Worm (Caenorhabditis elegans) whole organism, L2 larva: Measurements from ENCODE around the gene H08J19.1.
A peak's percentile ranks its signal among the peaks of the same experiment; 100 is the strongest.

Source experiments
- C34F6.9 ChIP-seq: fragments of 150-350 bp; optimal IDR thresholded peaks from 2 replicates; lab custom pipeline; 2014; ENCODE audit warnings: missing biosample characterization, missing genetic modification characterization
- F13H6.1 ChIP-seq: sonication (generic microtip); optimal IDR thresholded peaks from 2 replicates; lab custom pipeline; 2016; ENCODE audit warnings: missing genetic modification characterization, missing compliant biosample characterization
- R02D3.7 ChIP-seq: fragments of 150-350 bp; optimal IDR thresholded peaks from 2 replicates; lab custom pipeline; 2014; ENCODE audit warnings: missing biosample characterization, missing genetic modification characterization
- Y55F3AM.14 ChIP-seq: fragments of 200-800 bp; sonication (Bioruptor generic); optimal IDR thresholded peaks from 2 replicates; lab custom pipeline; 2018; ENCODE audit warnings: mild to moderate bottlenecking, missing genetic modification characterization, missing compliant biosample characterization
- ZK546.5 ChIP-seq: sonication (generic microtip); optimal IDR thresholded peaks from 2 replicates; lab custom pipeline; 2017; ENCODE audit warnings: missing biosample characterization, missing genetic modification characterization
- alr-1 ChIP-seq: fragments of 150-350 bp; optimal IDR thresholded peaks from 2 replicates; lab custom pipeline; 2014; ENCODE audit warnings: missing biosample characterization, missing genetic modification characterization
- aly-2 ChIP-seq: fragments of 150-350 bp; optimal IDR thresholded peaks from 2 replicates; lab custom pipeline; 2014; ENCODE audit warnings: missing biosample characterization, missing genetic modification characterization
- ama-1 ChIP-seq: fragments of 150-350 bp; optimal IDR thresholded peaks from 2 replicates; lab custom pipeline; 2018; ENCODE audit warnings: inconsistent platforms
- blmp-1 ChIP-seq: sonication (generic microtip); optimal IDR thresholded peaks from 2 replicates; lab custom pipeline; 2017; ENCODE audit warnings: missing genetic modification characterization, mild to moderate bottlenecking, missing compliant biosample characterization, antibody characterized with exemption, moderate library complexity; ENCODE audit not compliant: insufficient read depth
- ceh-16 ChIP-seq: fragments of 150-350 bp; optimal IDR thresholded peaks from 2 replicates; lab custom pipeline; 2014; ENCODE audit warnings: missing biosample characterization, missing genetic modification characterization
- ceh-82 ChIP-seq: fragments of 150-350 bp; optimal IDR thresholded peaks from 2 replicates; lab custom pipeline; 2014; ENCODE audit warnings: missing biosample characterization, missing genetic modification characterization
- crh-2 ChIP-seq: sonication (generic microtip); optimal IDR thresholded peaks from 2 replicates; lab custom pipeline; 2017; ENCODE audit warnings: missing biosample characterization, missing genetic modification characterization
- dmd-4 ChIP-seq: sonication (generic microtip); optimal IDR thresholded peaks from 2 replicates; lab custom pipeline; 2017; ENCODE audit warnings: missing biosample characterization, missing genetic modification characterization
- egl-27 ChIP-seq: sonication (generic microtip); optimal IDR thresholded peaks from 3 replicates; lab custom pipeline; 2017; ENCODE audit warnings: missing biosample characterization, missing genetic modification reagents, missing genetic modification characterization
- elt-1 ChIP-seq: fragments of 150-350 bp; optimal IDR thresholded peaks from 2 replicates; lab custom pipeline; 2014; ENCODE audit warnings: missing biosample characterization, missing genetic modification characterization
- elt-3 ChIP-seq: sonication (generic microtip); optimal IDR thresholded peaks from 2 replicates; lab custom pipeline; 2017; ENCODE audit warnings: missing biosample characterization, missing genetic modification characterization
- fos-1 ChIP-seq: fragments of 150-350 bp; optimal IDR thresholded peaks from 2 replicates; lab custom pipeline; 2014; ENCODE audit warnings: missing biosample characterization, missing genetic modification characterization
- gmeb-1 ChIP-seq: fragments of 150-350 bp; optimal IDR thresholded peaks from 2 replicates; lab custom pipeline; 2014; ENCODE audit warnings: missing biosample characterization, missing genetic modification characterization
- lin-11 ChIP-seq: fragments of 150-350 bp; sonication (generic microtip); optimal IDR thresholded peaks from 2 replicates; lab custom pipeline; 2014; ENCODE audit warnings: missing biosample characterization, missing genetic modification characterization, inconsistent platforms, mixed read lengths
- lin-13 ChIP-seq: fragments of 150-350 bp; optimal IDR thresholded peaks from 2 replicates; lab custom pipeline; 2014; ENCODE audit warnings: missing biosample characterization, missing genetic modification reagents, missing genetic modification characterization
- lin-39 ChIP-seq: fragments of 150-350 bp; optimal IDR thresholded peaks from 2 replicates; lab custom pipeline; 2014; ENCODE audit warnings: missing biosample characterization, missing genetic modification reagents, missing genetic modification characterization
- lsy-2 ChIP-seq, 2 experiments: fragments of 150-350 bp in 1 of 2; sonication (generic microtip) in 1 of 2; optimal IDR thresholded peaks; 2 replicates each; lab custom pipeline; 2014 to 2017; ENCODE audit warnings: missing biosample characterization in 2 of 2, missing genetic modification characterization in 2 of 2
- mab-5 ChIP-seq: fragments of 150-350 bp; optimal IDR thresholded peaks from 2 replicates; lab custom pipeline; 2014; ENCODE audit warnings: missing biosample characterization, missing genetic modification characterization
- mbf-1 ChIP-seq: sonication (generic microtip); optimal IDR thresholded peaks from 2 replicates; lab custom pipeline; 2017; ENCODE audit warnings: missing biosample characterization, missing genetic modification characterization
- mdl-1 ChIP-seq, 2 experiments: fragments of 150-350 bp in 1 of 2; sonication (generic microtip) in 1 of 2; optimal IDR thresholded peaks; 2 replicates each; lab custom pipeline; 2017; ENCODE audit warnings: missing biosample characterization in 2 of 2, missing genetic modification characterization in 2 of 2
- nhr-10 ChIP-seq: sonication (generic microtip); optimal IDR thresholded peaks from 2 replicates; lab custom pipeline; 2017; ENCODE audit warnings: missing biosample characterization, missing genetic modification characterization
- nhr-11 ChIP-seq: fragments of 150-350 bp; optimal IDR thresholded peaks from 2 replicates; lab custom pipeline; 2014; ENCODE audit warnings: missing biosample characterization, missing genetic modification characterization
- nhr-12 ChIP-seq: fragments of 150-350 bp; optimal IDR thresholded peaks from 2 replicates; lab custom pipeline; 2014; ENCODE audit warnings: missing biosample characterization, missing genetic modification characterization
- nhr-129 ChIP-seq: fragments of 150-350 bp; optimal IDR thresholded peaks from 2 replicates; lab custom pipeline; 2014; ENCODE audit warnings: missing biosample characterization, missing genetic modification characterization
- nhr-21 ChIP-seq: fragments of 150-350 bp; optimal IDR thresholded peaks from 2 replicates; lab custom pipeline; 2014; ENCODE audit warnings: missing biosample characterization, missing genetic modification characterization
- nhr-23 ChIP-seq: fragments of 150-350 bp; optimal IDR thresholded peaks from 2 replicates; lab custom pipeline; 2014; ENCODE audit warnings: missing biosample characterization, missing genetic modification reagents, missing genetic modification characterization
- nhr-237 ChIP-seq: fragments of 150-350 bp; optimal IDR thresholded peaks from 2 replicates; lab custom pipeline; 2014; ENCODE audit warnings: missing biosample characterization, missing genetic modification characterization
- nhr-25 ChIP-seq: fragments of 150-350 bp; sonication (generic microtip); optimal IDR thresholded peaks from 3 replicates; lab custom pipeline; 2014; ENCODE audit warnings: missing biosample characterization, missing genetic modification characterization
- nhr-6 ChIP-seq: fragments of 150-350 bp; optimal IDR thresholded peaks from 2 replicates; lab custom pipeline; 2014; ENCODE audit warnings: missing biosample characterization, missing genetic modification characterization
- nhr-77 ChIP-seq: fragments of 150-350 bp; optimal IDR thresholded peaks from 2 replicates; lab custom pipeline; 2014; ENCODE audit warnings: missing biosample characterization, missing genetic modification characterization
- peb-1 ChIP-seq: fragments of 150-350 bp; optimal IDR thresholded peaks from 2 replicates; lab custom pipeline; 2014; ENCODE audit warnings: missing biosample characterization, missing genetic modification characterization
- sem-4 ChIP-seq: fragments of 150-350 bp; optimal IDR thresholded peaks from 2 replicates; lab custom pipeline; 2014; ENCODE audit warnings: missing biosample characterization, missing genetic modification reagents, missing genetic modification characterization
- skn-1 ChIP-seq: sonication (generic microtip); optimal IDR thresholded peaks from 2 replicates; lab custom pipeline; 2017; ENCODE audit warnings: missing biosample characterization, missing genetic modification characterization
- sma-3 ChIP-seq: sonication (generic microtip); optimal IDR thresholded peaks from 2 replicates; lab custom pipeline; 2016; ENCODE audit warnings: missing genetic modification reagents, missing genetic modification characterization, missing compliant biosample characterization
- sma-9 ChIP-seq, 2 experiments: fragments of 150-350 bp in 1 of 2; sonication (generic microtip) in 1 of 2; optimal IDR thresholded peaks; 2 replicates each; lab custom pipeline; 2014 to 2016; ENCODE audit warnings: missing genetic modification characterization in 2 of 2, mild to moderate bottlenecking in 1 of 2, missing biosample characterization in 1 of 2, missing compliant biosample characterization in 1 of 2, missing genetic modification reagents in 1 of 2, moderate library complexity in 1 of 2
- snpc-4 ChIP-seq: fragments of 150-350 bp; optimal IDR thresholded peaks from 2 replicates; lab custom pipeline; 2014; ENCODE audit warnings: missing biosample characterization, missing genetic modification characterization
- unc-39 ChIP-seq: fragments of 150-350 bp; optimal IDR thresholded peaks from 2 replicates; lab custom pipeline; 2014; ENCODE audit warnings: missing biosample characterization, missing genetic modification characterization
- unc-55 ChIP-seq: fragments of 150-350 bp; sonication (generic microtip); optimal IDR thresholded peaks from 3 replicates; lab custom pipeline; 2014; ENCODE audit warnings: missing biosample characterization, missing genetic modification reagents, missing genetic modification characterization
- unc-62 ChIP-seq: fragments of 150-350 bp; optimal IDR thresholded peaks from 2 replicates; lab custom pipeline; 2014; ENCODE audit warnings: missing biosample characterization, missing genetic modification reagents, missing genetic modification characterization
- zag-1 ChIP-seq: fragments of 150-350 bp; optimal IDR thresholded peaks from 2 replicates; lab custom pipeline; 2014; ENCODE audit warnings: missing biosample characterization, missing genetic modification characterization
- ztf-1 ChIP-seq: fragments of 200-800 bp; sonication (Bioruptor generic); conservative IDR thresholded peaks from 2 replicates; pipeline ENCODE4 v1.3.6; 2022; ENCODE audit warnings: missing genetic modification characterization, missing compliant biosample characterization
- ztf-11 ChIP-seq: sonication (generic microtip); optimal IDR thresholded peaks from 2 replicates; lab custom pipeline; 2017; ENCODE audit warnings: missing biosample characterization, missing genetic modification characterization
- ztf-4 ChIP-seq: fragments of 150-350 bp; optimal IDR thresholded peaks from 2 replicates; lab custom pipeline; 2014; ENCODE audit warnings: missing biosample characterization, missing genetic modification characterization

Gene H08J19.1

DNA sequence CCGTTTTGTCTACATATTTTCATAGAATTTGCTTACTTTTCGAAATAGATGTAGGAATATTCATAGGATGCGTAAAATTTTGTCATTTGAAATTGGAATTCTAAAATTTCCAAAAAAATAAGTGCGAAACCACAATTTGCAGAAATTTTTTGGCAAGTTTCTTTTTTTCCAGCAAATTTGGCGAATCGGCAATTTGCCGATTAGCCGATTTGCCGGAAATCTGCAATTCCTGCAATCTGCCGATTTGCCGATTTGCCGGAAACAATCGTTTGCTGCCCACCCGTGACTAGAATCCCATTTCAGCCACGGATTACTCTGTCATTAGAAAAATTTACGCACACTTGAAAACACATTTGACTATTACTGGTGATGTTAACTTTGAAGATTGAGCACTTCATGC, 38.5 kb upstream of the H08J19.1 start:
- TF ChIP-seq R02D3.7 (tag; lab: Kevin White, UChicago) (no peak), sma-9 (GFP tag; optimal IDR thresholded peaks at IDR 0.05; lab: Kevin White, UChicago) (peak; percentile 0), sma-9 (tag; optimal IDR thresholded peaks at IDR 0.05; lab: Kevin White, UChicago) (no peak), ztf-4 (tag; lab: Kevin White, UChicago) (no peak), snpc-4 (tag; lab: Kevin White, UChicago) (no peak), alr-1 (no peak), ztf-11 (tag; lab: Kevin White, UChicago) (no peak), lin-39 (tag; lab: Kevin White, UChicago) (no peak)

- TF ChIP-seq sma-3 (GFP tag; lab: Kevin White, UChicago) (peak; percentile 34), mbf-1 (tag; lab: Kevin White, UChicago) (no peak), sem-4 (tag; lab: Kevin White, UChicago) (peak; percentile 81), nhr-23 (tag; lab: Kevin White, UChicago) (no peak), mdl-1 (tag; optimal IDR thresholded peaks at IDR 0.05; lab: Kevin White, UChicago) (peak; percentile 59 to 94), F13H6.1 (tag; lab: Kevin White, UChicago) (peak; percentile 80), lin-11 (tag; lab: Kevin White, UChicago) (peak; percentile 66), nhr-77 (tag; lab: Kevin White, UChicago) (no peak), egl-27 (tag; lab: Kevin White, UChicago) (peak; percentile 51), zag-1 (tag; lab: Kevin White, UChicago) (peak; percentile 84), elt-1 (tag; lab: Kevin White, UChicago) (no peak), peb-1 (no peak), nhr-12 (tag; lab: Kevin White, UChicago) (no peak), nhr-6 (tag; lab: Kevin White, UChicago) (no peak), nhr-25 (tag; lab: Kevin White, UChicago) (peak; percentile 52), elt-3 (tag; lab: Kevin White, UChicago) (no peak), alr-1 (no peak), lin-39 (tag; lab: Kevin White, UChicago) (no peak), blmp-1 (tag; lab: Kevin White, UChicago) (no peak), ceh-82 (peak; percentile 27), ZK546.5 (tag; lab: Kevin White, UChicago) (no peak), nhr-237 (tag; lab: Kevin White, UChicago) (no peak), unc-55 (peak; percentile 78), R02D3.7 (tag; lab: Kevin White, UChicago) (no peak), lin-13 (GFP tag; lab: Kevin White, UChicago) (peak; percentile 66), lsy-2 (tag; optimal IDR thresholded peaks at IDR 0.05; lab: Kevin White, UChicago) (peak; percentile 24 to 81), unc-62 (GFP tag; lab: Kevin White, UChicago) (no peak), snpc-4 (tag; lab: Kevin White, UChicago) (peak; percentile 29), nhr-21 (peak; percentile 70), nhr-129 (tag; lab: Kevin White, UChicago) (peak; percentile 89), unc-39 (no peak), nhr-11 (no peak), mab-5 (tag; lab: Kevin White, UChicago) (peak; percentile 41), aly-2 (tag; lab: Kevin White, UChicago) (no peak), ama-1 (lab: Kevin White, UChicago) (no peak), skn-1 (no peak), gmeb-1 (peak; percentile 51), ztf-1 (no peak), fos-1 (tag; lab: Kevin White, UChicago) (peak; percentile 59), crh-2 (tag; lab: Kevin White, UChicago) (peak; percentile 76), sma-9 (GFP tag; optimal IDR thresholded peaks at IDR 0.05; lab: Kevin White, UChicago) (peak; percentile 51), sma-9 (tag; optimal IDR thresholded peaks at IDR 0.05; lab: Kevin White, UChicago) (no peak), ceh-16 (tag; lab: Kevin White, UChicago) (peak; percentile 21), dmd-4 (tag; lab: Kevin White, UChicago) (no peak), ztf-11 (tag; lab: Kevin White, UChicago) (no peak), nhr-10 (tag; lab: Kevin White, UChicago) (no peak), Y55F3AM.14 (GFP tag; lab: Kevin White, UChicago) (peak; percentile 70), C34F6.9 (tag; lab: Kevin White, UChicago) (peak; percentile 61), ztf-4 (tag; lab: Kevin White, UChicago) (peak; percentile 70)
Observed at ce11 chrX:15606585-15607276, 36.0 kb upstream of the H08J19.1 start, which contains the start of gene rab-14. TSS of gene rab-14 (minus strand) at chrX:15606635.
